Worm (Caenorhabditis elegans) whole organism, L2 larva: ENCODE results near the gene F59B1.2.

Source experiments
- blmp-1 ChIP-seq: sonication (generic microtip); optimal IDR thresholded peaks from 2 replicates; lab custom pipeline; 2017; ENCODE audit warnings: missing genetic modification characterization, mild to moderate bottlenecking, missing compliant biosample characterization, antibody characterized with exemption, moderate library complexity; ENCODE audit not compliant: insufficient read depth
- elt-1 ChIP-seq: fragments of 150-350 bp; optimal IDR thresholded peaks from 2 replicates; lab custom pipeline; 2014; ENCODE audit warnings: missing biosample characterization, missing genetic modification characterization
- elt-3 ChIP-seq: sonication (generic microtip); optimal IDR thresholded peaks from 2 replicates; lab custom pipeline; 2017; ENCODE audit warnings: missing biosample characterization, missing genetic modification characterization
- lsy-2 ChIP-seq, 2 experiments: fragments of 150-350 bp in 1 of 2; sonication (generic microtip) in 1 of 2; optimal IDR thresholded peaks; 2 replicates each; lab custom pipeline; 2014 to 2017; ENCODE audit warnings: missing biosample characterization in 2 of 2, missing genetic modification characterization in 2 of 2
- mab-5 ChIP-seq: fragments of 150-350 bp; optimal IDR thresholded peaks from 2 replicates; lab custom pipeline; 2014; ENCODE audit warnings: missing biosample characterization, missing genetic modification characterization
- nhr-237 ChIP-seq: fragments of 150-350 bp; optimal IDR thresholded peaks from 2 replicates; lab custom pipeline; 2014; ENCODE audit warnings: missing biosample characterization, missing genetic modification characterization
- snpc-4 ChIP-seq: fragments of 150-350 bp; optimal IDR thresholded peaks from 2 replicates; lab custom pipeline; 2014; ENCODE audit warnings: missing biosample characterization, missing genetic modification characterization
- unc-62 ChIP-seq: fragments of 150-350 bp; optimal IDR thresholded peaks from 2 replicates; lab custom pipeline; 2014; ENCODE audit warnings: missing biosample characterization, missing genetic modification reagents, missing genetic modification characterization
- zag-1 ChIP-seq: fragments of 150-350 bp; optimal IDR thresholded peaks from 2 replicates; lab custom pipeline; 2014; ENCODE audit warnings: missing biosample characterization, missing genetic modification characterization

DNA sequence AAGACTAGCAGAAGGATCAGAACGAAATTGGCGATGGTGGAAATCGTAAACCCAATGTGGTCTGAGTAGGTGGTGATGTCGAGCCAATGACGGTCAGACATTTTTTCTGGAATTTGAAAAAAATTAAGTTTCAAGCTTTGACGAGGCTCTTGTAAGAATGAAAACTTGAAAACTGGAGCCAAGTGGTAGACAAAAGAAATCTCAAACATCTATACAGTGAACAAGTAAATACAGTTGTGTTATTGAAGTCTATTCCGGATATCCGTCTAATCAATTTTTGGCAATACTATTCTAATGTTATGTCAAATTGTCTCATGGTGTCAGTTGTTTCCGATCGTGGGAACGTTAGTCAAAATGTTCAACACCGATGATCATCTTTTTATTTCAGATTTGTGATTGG, 33.7 kb downstream of the F59B1.2 start, which contains the start of gene str-113:
- TF ChIP-seq unc-62 (no peak), snpc-4 (no peak), elt-1 (tag; lab: Kevin White, UChicago) (no peak), mab-5 (tag; lab: Kevin White, UChicago) (no peak), zag-1 (tag; lab: Kevin White, UChicago) (no peak), nhr-237 (no peak), elt-3 (no peak), blmp-1 (no peak), lsy-2 (tag; optimal IDR thresholded peaks at IDR 0.05; lab: Kevin White, UChicago) (no peak)
